Fruit fly (Drosophila melanogaster) whole organism, adult: ENCODE data around the gene CG32485.

Source experiments
- CG12768 ChIP-seq: fragments of 200-800 bp; sonication (Bioruptor generic); optimal IDR thresholded peaks from 2 replicates; lab custom pipeline; 2017; ENCODE audit warnings: missing biosample characterization, missing genetic modification characterization, mild to moderate bottlenecking, moderate library complexity, missing genetic modification reagents
- CG33017 ChIP-seq: fragments of 200-800 bp; sonication (Bioruptor generic); optimal IDR thresholded peaks from 2 replicates; lab custom pipeline; 2018; ENCODE audit warnings: missing biosample characterization, mild to moderate bottlenecking, missing genetic modification characterization, moderate library complexity
- CG7045 ChIP-seq: fragments of 200-800 bp; sonication (Bioruptor generic); optimal IDR thresholded peaks from 2 replicates; lab custom pipeline; 2017; ENCODE audit warnings: missing biosample characterization, mild to moderate bottlenecking, missing genetic modification characterization
- Clk ChIP-seq: fragments of 200-800 bp; sonication (Bioruptor generic); optimal IDR thresholded peaks from 2 replicates; lab custom pipeline; 2017; ENCODE audit warnings: missing biosample characterization, missing genetic modification characterization
- cnc ChIP-seq, 2 experiments: fragments of >200 bp; optimal IDR thresholded peaks; 2 replicates each; lab custom pipeline; 2017
- toe ChIP-seq: fragments of 200-800 bp; sonication (Bioruptor generic); optimal IDR thresholded peaks from 2 replicates; lab custom pipeline; 2016; ENCODE audit warnings: missing biosample characterization, missing genetic modification characterization

- TF ChIP-seq CG7045 (GFP tag; lab: Kevin White, UChicago) (no peak), cnc (optimal IDR thresholded peaks at IDR 0.05; lab: Kevin White, UChicago) (no peak), CG12768 (no peak), Clk (GFP tag; lab: Kevin White, UChicago) (no peak), toe (GFP tag; lab: Kevin White, UChicago) (no peak), CG33017 (no peak)
Observed at dm6 chr3L:3090581-3091345, 40.6 kb downstream of the CG32485 start.
